Worm (Caenorhabditis elegans) whole organism, L4 larva: Measurements from ENCODE around the gene srh-127.

ENCODE experiments used
- F49E8.2 ChIP-seq: sonication (generic microtip); optimal IDR thresholded peaks from 2 replicates; lab custom pipeline; 2016; ENCODE audit warnings: missing compliant biosample characterization, mild to moderate bottlenecking, missing genetic modification characterization, borderline replicate concordance
- ama-1 ChIP-seq: fragments of 150-350 bp; optimal IDR thresholded peaks from 2 replicates; lab custom pipeline; 2014; ENCODE audit warnings: inconsistent platforms, mixed read lengths
- ceh-28 ChIP-seq: fragments of 150-350 bp; optimal IDR thresholded peaks from 2 replicates; lab custom pipeline; 2014; ENCODE audit warnings: missing biosample characterization, missing genetic modification reagents, missing genetic modification characterization
- ceh-44 ChIP-seq: fragments of 200-800 bp; sonication (Bioruptor generic); IDR thresholded peaks from 2 replicates; pipeline ENCODE4 v1.3.6; 2022; ENCODE audit warnings: missing genetic modification reagents, missing genetic modification characterization, missing compliant biosample characterization
- daf-12 ChIP-seq: fragments of 150-350 bp; optimal IDR thresholded peaks from 2 replicates; lab custom pipeline; 2014; ENCODE audit warnings: missing biosample characterization, missing genetic modification reagents, missing genetic modification characterization
- daf-8 ChIP-seq: fragments of 200-800 bp; sonication (Bioruptor generic); IDR thresholded peaks from 2 replicates; pipeline ENCODE4 v1.3.6; 2022; ENCODE audit warnings: missing genetic modification characterization, missing compliant biosample characterization
- lin-38 ChIP-seq: fragments of 200-800 bp; sonication (Bioruptor generic); IDR thresholded peaks from 2 replicates; pipeline ENCODE4 v1.3.6; 2022; ENCODE audit warnings: missing genetic modification reagents, missing genetic modification characterization, missing compliant biosample characterization
- lin-39 ChIP-seq: fragments of 150-350 bp; optimal IDR thresholded peaks from 2 replicates; lab custom pipeline; 2014; ENCODE audit warnings: missing biosample characterization, missing genetic modification reagents, missing genetic modification characterization
- mdt-29 ChIP-seq: fragments of 200-800 bp; sonication (Bioruptor generic); IDR thresholded peaks from 2 replicates; pipeline ENCODE4 v1.3.6; 2022; ENCODE audit warnings: missing genetic modification reagents, missing genetic modification characterization, missing compliant biosample characterization
- nhr-28 ChIP-seq: fragments of 150-350 bp; optimal IDR thresholded peaks from 2 replicates; lab custom pipeline; 2014; ENCODE audit warnings: missing biosample characterization, missing genetic modification characterization
- nhr-76 ChIP-seq: fragments of 150-350 bp; optimal IDR thresholded peaks from 2 replicates; lab custom pipeline; 2014; ENCODE audit warnings: missing biosample characterization, missing genetic modification characterization
- pqm-1 ChIP-seq: sonication (generic microtip); optimal IDR thresholded peaks from 2 replicates; lab custom pipeline; 2017; ENCODE audit warnings: missing biosample characterization, missing genetic modification characterization

DNA sequence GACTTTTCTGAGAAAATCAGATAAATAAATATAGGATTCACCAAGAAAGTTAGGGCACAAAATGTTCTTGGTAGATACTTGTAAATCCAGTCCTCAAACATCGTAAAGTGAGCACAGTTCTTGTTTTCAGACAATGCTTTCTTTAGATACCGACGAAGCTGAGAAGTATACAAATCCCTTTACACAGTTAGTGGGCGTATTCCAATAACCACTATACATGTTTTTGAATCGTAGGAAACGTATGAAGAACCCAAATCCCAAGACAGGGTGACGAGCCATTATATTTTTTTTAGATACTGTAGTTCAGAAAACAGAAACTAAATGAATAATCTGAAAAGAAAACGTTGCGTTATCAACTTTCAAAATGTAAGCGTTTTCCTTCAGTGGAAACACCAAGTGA, 47.3 kb upstream of the srh-127 start, which contains the start of gene srj-44:
- TF ChIP-seq mdt-29 (GFP tag; lab: Robert Waterston, UW) = no peak
- TF ChIP-seq daf-8 (GFP tag; lab: Robert Waterston, UW) = no peak
- TF ChIP-seq ceh-44 (GFP tag; lab: Robert Waterston, UW) = no peak
- no peak for TF ChIP-seq daf-12 (tag; lab: Kevin White, UChicago)
- no peak for TF ChIP-seq nhr-28 (tag; lab: Kevin White, UChicago)
- TF ChIP-seq ama-1 = no peak
- no peak for TF ChIP-seq F49E8.2 (tag; lab: Kevin White, UChicago)
- no peak for TF ChIP-seq ceh-28 (tag; lab: Kevin White, UChicago)
- TF ChIP-seq lin-38 (GFP tag; lab: Robert Waterston, UW) = no peak
- no peak for TF ChIP-seq pqm-1 (tag; lab: Kevin White, UChicago)
- no peak for TF ChIP-seq lin-39 (tag; lab: Kevin White, UChicago)
- TF ChIP-seq nhr-76 (tag; lab: Kevin White, UChicago) = no peak
